Fruit fly (Drosophila melanogaster) whole organism, embryonic: ENCODE measurements around the gene CG4133.

ENCODE experiments used
- B-H2 ChIP-seq: fragments of 200-800 bp; sonication (Bioruptor generic); optimal IDR thresholded peaks from 2 replicates; lab custom pipeline; 2018; ENCODE audit warnings: missing biosample characterization, mild to moderate bottlenecking, missing genetic modification characterization
- CG11504 ChIP-seq: fragments of 200-800 bp; sonication (Bioruptor generic); optimal IDR thresholded peaks from 3 replicates; lab custom pipeline; 2019; ENCODE audit warnings: missing biosample characterization, mild to moderate bottlenecking, missing genetic modification characterization, moderate library complexity
- CG13624 ChIP-seq: fragments of 200-800 bp; sonication (Bioruptor generic); optimal IDR thresholded peaks from 2 replicates; lab custom pipeline; 2016; ENCODE audit warnings: missing biosample characterization, missing genetic modification characterization
- CG13775 ChIP-seq: fragments of 200-800 bp; sonication (Bioruptor generic); optimal IDR thresholded peaks from 3 replicates; lab custom pipeline; 2017; ENCODE audit warnings: missing biosample characterization, mild to moderate bottlenecking, missing genetic modification characterization
- CG13894 ChIP-seq: fragments of 200-800 bp; sonication (Bioruptor generic); optimal IDR thresholded peaks from 3 replicates; lab custom pipeline; 2018; ENCODE audit warnings: missing biosample characterization, mild to moderate bottlenecking, missing genetic modification characterization, moderate library complexity
- CG2875 ChIP-seq: fragments of 200-800 bp; sonication (Bioruptor generic); optimal IDR thresholded peaks from 2 replicates; lab custom pipeline; 2017; ENCODE audit warnings: missing biosample characterization, mild to moderate bottlenecking, missing genetic modification characterization, missing genetic modification reagents
- CG4707 ChIP-seq: fragments of 200-800 bp; sonication (Bioruptor generic); optimal IDR thresholded peaks from 2 replicates; lab custom pipeline; 2018; ENCODE audit warnings: missing biosample characterization, mild to moderate bottlenecking, missing genetic modification characterization, moderate library complexity
- CG4730 ChIP-seq: fragments of 200-800 bp; sonication (Bioruptor generic); IDR thresholded peaks from 2 replicates; pipeline ENCODE4 v1.3.6; 2022; ENCODE audit warnings: missing biosample characterization, missing genetic modification characterization
- CG6272 ChIP-seq: fragments of 200-800 bp; sonication (Bioruptor generic); IDR thresholded peaks from 2 replicates; pipeline ENCODE4 v1.3.6; 2022; ENCODE audit warnings: missing biosample characterization, missing genetic modification characterization
- CG6854 ChIP-seq: fragments of 200-800 bp; sonication (Bioruptor generic); optimal IDR thresholded peaks from 3 replicates; lab custom pipeline; 2017; ENCODE audit warnings: missing biosample characterization, mild to moderate bottlenecking, missing genetic modification characterization
- CG7786 ChIP-seq: fragments of 200-800 bp; sonication (Bioruptor generic); optimal IDR thresholded peaks from 2 replicates; lab custom pipeline; 2016; ENCODE audit warnings: missing biosample characterization, missing genetic modification characterization
- CG8281 ChIP-seq: fragments of 200-800 bp; sonication (Bioruptor generic); optimal IDR thresholded peaks from 2 replicates; lab custom pipeline; 2018; ENCODE audit warnings: missing biosample characterization, mild to moderate bottlenecking, missing genetic modification characterization, moderate library complexity
- CG8388 ChIP-seq: fragments of 200-800 bp; sonication (Bioruptor generic); optimal IDR thresholded peaks from 2 replicates; lab custom pipeline; 2019; ENCODE audit warnings: missing biosample characterization, mild to moderate bottlenecking, missing genetic modification characterization, moderate library complexity
- CG9437 ChIP-seq: fragments of 200-800 bp; sonication (Bioruptor generic); optimal IDR thresholded peaks from 2 replicates; lab custom pipeline; 2018; ENCODE audit warnings: missing biosample characterization, mild to moderate bottlenecking, missing genetic modification characterization
- CG9609 ChIP-seq: fragments of 200-800 bp; sonication (Bioruptor generic); optimal IDR thresholded peaks from 3 replicates; lab custom pipeline; 2016; ENCODE audit warnings: missing biosample characterization, missing genetic modification characterization
- CG9727 ChIP-seq: fragments of 200-800 bp; sonication (Bioruptor generic); optimal IDR thresholded peaks from 3 replicates; lab custom pipeline; 2017; ENCODE audit warnings: missing biosample characterization, mild to moderate bottlenecking, missing genetic modification characterization
- CG9817 ChIP-seq: fragments of 200-800 bp; sonication (Bioruptor generic); optimal IDR thresholded peaks from 2 replicates; lab custom pipeline; 2018; ENCODE audit warnings: missing biosample characterization, mild to moderate bottlenecking, missing genetic modification characterization, moderate library complexity
- CHES-1-like ChIP-seq: fragments of 200-800 bp; sonication (Bioruptor generic); optimal IDR thresholded peaks from 2 replicates; lab custom pipeline; 2016; ENCODE audit warnings: missing biosample characterization, missing genetic modification characterization
- CoRest ChIP-seq: fragments of 200-800 bp; sonication (Bioruptor generic); optimal IDR thresholded peaks from 3 replicates; lab custom pipeline; 2018; ENCODE audit warnings: missing biosample characterization, mild to moderate bottlenecking, missing genetic modification characterization, moderate library complexity
- Ets65A ChIP-seq: fragments of 200-800 bp; sonication (Bioruptor generic); peaks from one replicate; lab custom pipeline; 2016; ENCODE audit warnings: missing biosample characterization, missing genetic modification characterization
- Fer3 ChIP-seq: fragments of 200-800 bp; sonication (Bioruptor generic); optimal IDR thresholded peaks from 2 replicates; lab custom pipeline; 2018; ENCODE audit warnings: missing biosample characterization, mild to moderate bottlenecking, missing genetic modification characterization, moderate library complexity
- HLH54F ChIP-seq: fragments of 200-800 bp; sonication (Bioruptor generic); optimal IDR thresholded peaks from 3 replicates; lab custom pipeline; 2016; ENCODE audit warnings: missing biosample characterization, missing genetic modification characterization
- HLHmδ ChIP-seq: fragments of 200-800 bp; sonication (Bioruptor generic); optimal IDR thresholded peaks from 2 replicates; lab custom pipeline; 2018; ENCODE audit warnings: missing biosample characterization, mild to moderate bottlenecking, missing genetic modification characterization, moderate library complexity
- HmgD ChIP-seq: fragments of 200-800 bp; sonication (Bioruptor generic); optimal IDR thresholded peaks from 3 replicates; lab custom pipeline; 2016; ENCODE audit warnings: missing biosample characterization, missing genetic modification characterization
- Hsf ChIP-seq: fragments of 200-800 bp; sonication (Bioruptor generic); optimal IDR thresholded peaks from 3 replicates; lab custom pipeline; 2016; ENCODE audit warnings: missing biosample characterization, missing genetic modification characterization
- Jarid2 ChIP-seq: fragments of 200-800 bp; sonication (Bioruptor generic); optimal IDR thresholded peaks from 3 replicates; lab custom pipeline; 2017; ENCODE audit warnings: mild to moderate bottlenecking, missing biosample characterization, missing genetic modification reagents, missing genetic modification characterization
- NK7.1 ChIP-seq: fragments of 200-800 bp; sonication (Bioruptor generic); optimal IDR thresholded peaks from 3 replicates; lab custom pipeline; 2016; ENCODE audit warnings: missing biosample characterization, missing genetic modification characterization
- Oli ChIP-seq: fragments of 200-800 bp; sonication (Bioruptor generic); optimal IDR thresholded peaks from 2 replicates; lab custom pipeline; 2018; ENCODE audit warnings: missing biosample characterization, mild to moderate bottlenecking, missing genetic modification characterization, moderate library complexity
- Poxn ChIP-seq: fragments of 200-800 bp; sonication (Bioruptor generic); IDR thresholded peaks from 2 replicates; pipeline ENCODE4 v1.3.6; 2022; ENCODE audit warnings: missing biosample characterization, missing genetic modification characterization
- Six4 ChIP-seq: fragments of 200-800 bp; sonication (Bioruptor generic); optimal IDR thresholded peaks from 2 replicates; lab custom pipeline; 2016; ENCODE audit warnings: missing biosample characterization, missing genetic modification characterization
- Sox102F ChIP-seq: fragments of 200-800 bp; sonication (Bioruptor generic); optimal IDR thresholded peaks from 2 replicates; lab custom pipeline; 2018; ENCODE audit warnings: missing biosample characterization, mild to moderate bottlenecking, missing genetic modification characterization, moderate library complexity
- TFAM ChIP-seq: fragments of 200-800 bp; sonication (Bioruptor generic); optimal IDR thresholded peaks from 2 replicates; lab custom pipeline; 2017; ENCODE audit warnings: missing biosample characterization, missing genetic modification characterization, inconsistent platforms
- Taf1 ChIP-seq: fragments of 200-800 bp; sonication (Bioruptor generic); IDR thresholded peaks from 2 replicates; pipeline ENCODE4 v1.3.6; 2022; ENCODE audit warnings: missing biosample characterization, missing genetic modification characterization
- amos ChIP-seq: fragments of 200-800 bp; sonication (Bioruptor generic); IDR thresholded peaks from 2 replicates; pipeline ENCODE4 v1.3.6; 2022; ENCODE audit warnings: missing biosample characterization, missing genetic modification characterization; ENCODE audit not compliant: partially characterized antibody
- az2 ChIP-seq: fragments of 200-800 bp; sonication (Bioruptor generic); optimal IDR thresholded peaks from 3 replicates; lab custom pipeline; 2016; ENCODE audit warnings: missing biosample characterization, missing genetic modification characterization
- bab2 ChIP-seq: fragments of 200-800 bp; sonication (Bioruptor generic); optimal IDR thresholded peaks from 2 replicates; lab custom pipeline; 2016; ENCODE audit warnings: missing biosample characterization, missing genetic modification characterization
- chif ChIP-seq, 2 experiments: fragments of 200-800 bp; sonication (Bioruptor generic); optimal IDR thresholded peaks; 3 replicates each; lab custom pipeline; 2016; ENCODE audit warnings: missing biosample characterization in 2 of 2, missing genetic modification characterization in 2 of 2
- ewg ChIP-seq: fragments of 200-800 bp; sonication (Bioruptor generic); optimal IDR thresholded peaks from 3 replicates; lab custom pipeline; 2017; ENCODE audit warnings: mild to moderate bottlenecking, missing biosample characterization, missing genetic modification reagents, missing genetic modification characterization
- gsb-n ChIP-seq: fragments of 200-800 bp; sonication (Bioruptor generic); optimal IDR thresholded peaks from 3 replicates; lab custom pipeline; 2018; ENCODE audit warnings: missing biosample characterization, mild to moderate bottlenecking, missing genetic modification characterization
- hkb ChIP-seq, 2 experiments: fragments of 200-800 bp in 1 of 2; fragments of >200 bp in 1 of 2; sonication (Bioruptor generic) in 1 of 2; IDR thresholded peaks in 1 of 2; optimal IDR thresholded peaks in 1 of 2; 2 replicates each; pipeline versions ENCODE4 v1.3.6 to Lab custom; 2017 to 2022; ENCODE audit warnings: missing biosample characterization in 1 of 2, missing genetic modification characterization in 1 of 2
- jigr1 ChIP-seq: fragments of 200-800 bp; sonication (Bioruptor generic); IDR thresholded peaks from 3 replicates; pipeline ENCODE4 v1.3.6; 2022; ENCODE audit warnings: missing biosample characterization, missing genetic modification characterization
- pan ChIP-seq, 4 experiments: fragments of >200 bp in 3 of 4; fragments of 200-800 bp in 1 of 4; sonication (Bioruptor generic) in 1 of 4; optimal IDR thresholded peaks in 3 of 4; IDR thresholded peaks in 1 of 4; 2 replicates each; pipeline versions ENCODE4 v1.3.6 to Lab custom; 2017 to 2022; ENCODE audit warnings: missing biosample characterization in 2 of 4, missing genetic modification characterization in 2 of 4, mixed read lengths in 1 of 4
- pita ChIP-seq: fragments of 200-800 bp; sonication (Bioruptor generic); optimal IDR thresholded peaks from 2 replicates; lab custom pipeline; 2017; ENCODE audit warnings: missing biosample characterization, mild to moderate bottlenecking, missing genetic modification characterization
- row ChIP-seq: fragments of 200-800 bp; sonication (Bioruptor generic); IDR thresholded peaks from 3 replicates; pipeline ENCODE4 v1.3.6; 2022; ENCODE audit warnings: missing biosample characterization, missing genetic modification characterization
- shn ChIP-seq: fragments of 200-800 bp; sonication (Bioruptor generic); optimal IDR thresholded peaks from 3 replicates; lab custom pipeline; 2016; ENCODE audit warnings: missing biosample characterization, missing genetic modification characterization
- trem ChIP-seq: fragments of 200-800 bp; optimal IDR thresholded peaks from 3 replicates; lab custom pipeline; 2019; ENCODE audit warnings: missing biosample characterization, mild to moderate bottlenecking, missing genetic modification characterization, moderate library complexity
- zf30C ChIP-seq: fragments of 200-800 bp; sonication (Bioruptor generic); optimal IDR thresholded peaks from 3 replicates; lab custom pipeline; 2018; ENCODE audit warnings: missing biosample characterization, mild to moderate bottlenecking, missing genetic modification characterization
- zfh2 ChIP-seq: fragments of 200-800 bp; sonication (Bioruptor generic); optimal IDR thresholded peaks from 2 replicates; lab custom pipeline; 2016; ENCODE audit warnings: missing biosample characterization, missing genetic modification characterization

CG4133 gene

DNA sequence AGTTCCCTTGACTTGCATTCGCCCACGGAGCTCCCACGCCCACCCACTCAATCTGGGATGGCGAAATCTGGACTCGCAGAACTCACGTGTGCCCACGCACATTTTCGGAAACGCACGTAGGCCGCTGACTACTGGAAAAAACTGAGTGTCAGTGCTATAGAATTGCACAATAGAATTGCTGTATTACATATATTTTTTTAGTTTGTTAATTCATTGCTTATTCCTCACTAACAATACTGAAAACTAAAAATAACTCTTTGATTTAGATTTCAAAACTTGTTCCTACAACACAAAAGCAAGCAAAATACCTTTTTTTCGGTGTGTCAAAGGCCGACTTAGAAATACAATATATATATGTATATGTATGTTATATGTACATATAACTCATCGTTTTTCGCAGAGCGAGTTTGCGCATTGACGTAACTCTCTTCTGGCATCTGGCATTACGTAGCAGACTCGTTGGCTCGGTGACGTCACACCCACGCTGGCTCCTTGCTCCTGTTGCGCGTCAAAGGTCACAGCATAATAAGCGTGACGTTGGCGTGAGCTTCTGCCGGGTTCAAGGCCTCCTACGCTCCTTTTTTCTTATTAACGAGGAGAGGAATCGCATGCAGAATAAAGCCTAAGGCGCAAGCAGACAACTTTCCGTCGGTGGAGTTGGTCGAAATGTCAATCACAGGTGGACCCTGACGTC lies 26.6 kb downstream of the CG4133 start (continued):
- TF ChIP-seq CG8281 (tag; lab: Kevin White, UChicago) (peak; percentile 57), CG13624 (GFP tag; lab: Kevin White, UChicago) (peak; percentile 72), CG9609 (GFP tag; lab: Kevin White, UChicago) (peak; percentile 52), CG13775 (peak; percentile 78), Poxn (no peak), ewg (GFP tag; lab: Kevin White, UChicago) (peak; percentile 68), HmgD (no peak), Hsf (GFP tag; lab: Kevin White, UChicago) (peak; percentile 70), Taf1 (no peak), zf30C (GFP tag; lab: Kevin White, UChicago) (peak; percentile 78), amos (GFP tag; lab: Robert Waterston, UW) (no peak), CG11504 (tag; lab: Kevin White, UChicago) (peak; percentile 87), CoRest (tag; lab: Kevin White, UChicago) (peak; percentile 83), row (GFP tag; lab: Robert Waterston, UW) (no peak), Six4 (GFP tag; lab: Kevin White, UChicago) (peak; percentile 24), CG4707 (GFP tag; lab: Kevin White, UChicago) (no peak), jigr1 (GFP tag; lab: Robert Waterston, UW) (no peak), HLH54F (GFP tag; lab: Kevin White, UChicago) (peak; percentile 76), CG6272 (GFP tag; lab: Robert Waterston, UW) (peak; percentile 82), CG7786 (GFP tag; lab: Kevin White, UChicago) (peak; percentile 64), HLHmδ (GFP tag; lab: Kevin White, UChicago) (no peak), TFAM (GFP tag; lab: Kevin White, UChicago) (no peak), chif (GFP tag; optimal IDR thresholded peaks at IDR 0.05; lab: Kevin White, UChicago) (peak; percentile 31 to 50), gsb-n (peak; percentile 3), CG9817 (tag; lab: Kevin White, UChicago) (peak; percentile 82), trem (no peak), B-H2 (GFP tag; lab: Kevin White, UChicago) (peak; percentile 44), Ets65A (GFP tag; lab: Kevin White, UChicago) (peak; percentile 93), pan (optimal IDR thresholded peaks at IDR 0.05; lab: Kevin White, UChicago) (no peak), pan (GFP tag; optimal IDR thresholded peaks at IDR 0.05 in 1 of 2, IDR thresholded peaks at IDR 0.05 in 1 of 2) (no peak), Fer3 (tag; lab: Kevin White, UChicago) (peak; percentile 92), Sox102F (GFP tag; lab: Kevin White, UChicago) (peak; percentile 80), shn (peak; percentile 23), zfh2 (peak; percentile 79), CHES-1-like (GFP tag; lab: Kevin White, UChicago) (peak; percentile 81), pita (GFP tag; lab: Kevin White, UChicago) (no peak), Oli (tag; lab: Kevin White, UChicago) (peak; percentile 78), bab2 (GFP tag; lab: Kevin White, UChicago) (peak; percentile 72), CG9727 (peak; percentile 85), NK7.1 (GFP tag; lab: Kevin White, UChicago) (peak; percentile 44), CG2875 (GFP tag; lab: Kevin White, UChicago) (peak; percentile 7), CG4730 (no peak), CG13894 (tag; lab: Kevin White, UChicago) (peak; percentile 90), Jarid2 (peak; percentile 41), CG6854 (GFP tag; lab: Kevin White, UChicago) (peak; percentile 80), hkb (optimal IDR thresholded peaks at IDR 0.05; lab: Kevin White, UChicago) (no peak), hkb (GFP tag; IDR thresholded peaks at IDR 0.05; lab: Robert Waterston, UW) (no peak), CG9437 (GFP tag; lab: Kevin White, UChicago) (peak; percentile 80), az2 (GFP tag; lab: Kevin White, UChicago) (peak; percentile 66), CG8388 (GFP tag; lab: Kevin White, UChicago) (peak; percentile 70)
